Worm (Caenorhabditis elegans): Measurements from ENCODE around the gene hrg-6.

DNA sequence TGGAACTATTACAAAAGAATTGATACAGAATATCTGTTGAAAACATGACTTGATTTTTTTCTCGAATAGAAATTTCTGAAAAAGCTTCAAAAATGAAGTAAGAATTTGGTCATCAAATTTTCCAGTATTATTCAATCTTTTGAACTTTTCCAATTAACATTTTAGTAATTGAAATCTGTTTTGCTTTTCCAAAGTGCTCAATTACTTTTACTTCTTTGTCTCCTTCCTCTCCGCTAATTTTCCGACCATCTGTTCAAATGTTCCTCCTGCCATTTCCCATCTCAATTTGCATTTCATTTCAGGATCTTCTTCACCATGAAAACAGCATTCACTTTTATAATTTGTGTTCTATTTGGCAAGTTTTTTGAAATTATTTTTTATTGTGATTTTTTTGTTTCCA, 16.5 kb downstream of the hrg-6 start, which contains the start of gene F36H1.11:
- TF ChIP-seq jun-1 (tag; optimal IDR thresholded peaks at IDR 0.05) (no peak), lin-15B (tag; optimal IDR thresholded peaks at IDR 0.05) (no peak)
